Worm (Caenorhabditis elegans): ENCODE measurements around the gene fbxc-43.

Gene fbxc-43

ce11 chrII:4267711-4268110 lies 31.9 kb upstream of the fbxc-43 start:
- no peak for TF ChIP-seq hmg-11 (tag; optimal IDR thresholded peaks at IDR 0.05)
- TF ChIP-seq skn-1 (tag; optimal IDR thresholded peaks at IDR 0.05), result no peak
- TF ChIP-seq lin-15B (tag; optimal IDR thresholded peaks at IDR 0.05), result no peak
- no peak for TF ChIP-seq lin-39 (tag; optimal IDR thresholded peaks at IDR 0.05)
- TF ChIP-seq lsy-12 (tag; optimal IDR thresholded peaks at IDR 0.05), result no peak
- TF ChIP-seq mdl-1 (tag; optimal IDR thresholded peaks at IDR 0.05), result no peak
- no peak for TF ChIP-seq nhr-23 (tag; optimal IDR thresholded peaks at IDR 0.05)

- TF ChIP-seq nhr-77 (tag; optimal IDR thresholded peaks at IDR 0.05) (no peak), elt-1 (tag; optimal IDR thresholded peaks at IDR 0.05) (no peak), ceh-16 (tag; optimal IDR thresholded peaks at IDR 0.05) (no peak), ceh-9 (tag; optimal IDR thresholded peaks at IDR 0.05) (no peak), ama-1 (optimal IDR thresholded peaks at IDR 0.05) (no peak), pha-4 (tag; optimal IDR thresholded peaks at IDR 0.05) (no peak), lsy-12 (tag; optimal IDR thresholded peaks at IDR 0.05) (no peak), R02D3.7 (tag; optimal IDR thresholded peaks at IDR 0.05) (no peak), egl-5 (tag; optimal IDR thresholded peaks at IDR 0.05) (no peak), nhr-67 (tag; optimal IDR thresholded peaks at IDR 0.05) (no peak), tbx-2 (tag; optimal IDR thresholded peaks at IDR 0.05) (no peak), egl-27 (tag; optimal IDR thresholded peaks at IDR 0.05) (no peak), nhr-28 (tag; optimal IDR thresholded peaks at IDR 0.05) (no peak), nhr-76 (tag; optimal IDR thresholded peaks at IDR 0.05) (no peak), ceh-28 (tag; optimal IDR thresholded peaks at IDR 0.05) (no peak), daf-12 (tag; optimal IDR thresholded peaks at IDR 0.05) (no peak), nhr-12 (tag; optimal IDR thresholded peaks at IDR 0.05) (no peak), ztf-11 (tag; optimal IDR thresholded peaks at IDR 0.05) (no peak), eor-1 (tag; optimal IDR thresholded peaks at IDR 0.05) (no peak)
Measured at ce11 chrII:4258683-4259082, 22.9 kb upstream of the fbxc-43 start, which contains the start of gene clec-135. TSS of gene clec-135 (minus strand) at chrII:4258783.

ce11 chrII:4256541-4257001 lies 20.8 kb upstream of the fbxc-43 start, which contains the start of gene C16A11.7:
TSS of gene C16A11.7 (minus strand) at chrII:4256951.
- TF ChIP-seq nhr-28 (tag; optimal IDR thresholded peaks at IDR 0.05) (no peak), ceh-28 (tag; optimal IDR thresholded peaks at IDR 0.05) (peak; percentile 93)

- TF ChIP-seq ZK546.5 (tag; optimal IDR thresholded peaks at IDR 0.05), result no peak
- TF ChIP-seq unc-39 (tag; optimal IDR thresholded peaks at IDR 0.05), result no peak
- TF ChIP-seq nhr-76 (tag; optimal IDR thresholded peaks at IDR 0.05), result no peak
- no peak for TF ChIP-seq nhr-12 (tag; optimal IDR thresholded peaks at IDR 0.05)
- TF ChIP-seq elt-3 (tag; optimal IDR thresholded peaks at IDR 0.05), result no peak
- no peak for TF ChIP-seq fkh-2 (tag; optimal IDR thresholded peaks at IDR 0.05)
- TF ChIP-seq nhr-237 (tag; optimal IDR thresholded peaks at IDR 0.05), result no peak
- no peak for TF ChIP-seq egl-27 (tag; optimal IDR thresholded peaks at IDR 0.05)
- TF ChIP-seq nhr-25 (tag; optimal IDR thresholded peaks at IDR 0.05), result no peak
- no peak for TF ChIP-seq elt-2 (tag; optimal IDR thresholded peaks at IDR 0.05)
- no peak for TF ChIP-seq ama-1 (optimal IDR thresholded peaks at IDR 0.05)
- no peak for TF ChIP-seq aly-2 (tag; optimal IDR thresholded peaks at IDR 0.05)
- TF ChIP-seq nhr-77 (tag; optimal IDR thresholded peaks at IDR 0.05), result no peak
- TF ChIP-seq hmg-11 (tag; optimal IDR thresholded peaks at IDR 0.05), result no peak
- TF ChIP-seq mdl-1 (tag; optimal IDR thresholded peaks at IDR 0.05), result no peak
- TF ChIP-seq ceh-9 (tag; optimal IDR thresholded peaks at IDR 0.05), result no peak
- no peak for TF ChIP-seq sea-2 (GFP tag; optimal IDR thresholded peaks at IDR 0.05)
- no peak for TF ChIP-seq pqm-1 (tag; optimal IDR thresholded peaks at IDR 0.05)
- no peak for TF ChIP-seq unc-62 (GFP tag; optimal IDR thresholded peaks at IDR 0.05)
Measured at ce11 chrII:4246897-4247296, 11.1 kb upstream of the fbxc-43 start, which contains the start of gene gpa-11. TSS of gene gpa-11 (plus strand) at chrII:4247197.

- TF ChIP-seq ama-1 (optimal IDR thresholded peaks at IDR 0.05) (no peak), mdl-1 (tag; optimal IDR thresholded peaks at IDR 0.05) (no peak), ceh-16 (tag; optimal IDR thresholded peaks at IDR 0.05) (no peak), lin-39 (tag; optimal IDR thresholded peaks at IDR 0.05) (no peak), elt-2 (tag; optimal IDR thresholded peaks at IDR 0.05) (no peak), ZK546.5 (tag; optimal IDR thresholded peaks at IDR 0.05) (no peak), nfya-1 (tag; optimal IDR thresholded peaks at IDR 0.05; ENCODE audit: insufficient read depth) (no peak), eor-1 (tag; optimal IDR thresholded peaks at IDR 0.05) (no peak), daf-12 (tag; optimal IDR thresholded peaks at IDR 0.05) (no peak), egl-5 (tag; optimal IDR thresholded peaks at IDR 0.05) (no peak), elt-3 (tag; optimal IDR thresholded peaks at IDR 0.05) (no peak), R02D3.7 (tag; optimal IDR thresholded peaks at IDR 0.05) (no peak), lsy-12 (tag; optimal IDR thresholded peaks at IDR 0.05) (no peak), hmg-11 (tag; optimal IDR thresholded peaks at IDR 0.05) (no peak), pha-4 (tag; optimal IDR thresholded peaks at IDR 0.05) (no peak), ceh-28 (tag; optimal IDR thresholded peaks at IDR 0.05) (no peak), unc-62 (GFP tag; optimal IDR thresholded peaks at IDR 0.05) (no peak)
Measured at ce11 chrII:4244959-4245358, 9.2 kb upstream of the fbxc-43 start.
